Fruit fly (Drosophila melanogaster) Kc167 (cell line): Measurements from ENCODE around the gene CG1703.

Source experiments
- Myc ChIP-seq: fragments of >200 bp; optimal IDR thresholded peaks from 2 replicates; lab custom pipeline; 2017; ENCODE audit warnings: missing external identifiers
- Sin3A ChIP-seq: fragments of >200 bp; optimal IDR thresholded peaks from 2 replicates; lab custom pipeline; 2018; ENCODE audit warnings: missing external identifiers
- h ChIP-seq: fragments of >200 bp; optimal IDR thresholded peaks from 3 replicates; lab custom pipeline; 2018; ENCODE audit warnings: missing external identifiers
- insv ChIP-seq: fragments of >200 bp; optimal IDR thresholded peaks from 3 replicates; lab custom pipeline; 2018; ENCODE audit warnings: missing external identifiers
- psq ChIP-seq: fragments of >200 bp; optimal IDR thresholded peaks from 2 replicates; lab custom pipeline; 2017; ENCODE audit warnings: missing external identifiers
- ttk ChIP-seq: sonication (Bioruptor generic); optimal IDR thresholded peaks from 2 replicates; lab custom pipeline; 2017; ENCODE audit warnings: missing external identifiers

Gene CG1703

dm6 chrX:11604094-11604493 lies 7.6 kb upstream of the CG1703 start, which contains the start of gene CG2533:
Gene CG2533, minus strand, starts transcription at chrX:11604194.
- TF ChIP-seq Sin3A (lab: Kevin White, UChicago): no peak
- TF ChIP-seq insv (lab: Kevin White, UChicago): no peak
- TF ChIP-seq psq (lab: Kevin White, UChicago): no peak
- TF ChIP-seq h (lab: Kevin White, UChicago): no peak
- no peak for TF ChIP-seq ttk (lab: Kevin White, UChicago)
- no peak for TF ChIP-seq Myc

DNA sequence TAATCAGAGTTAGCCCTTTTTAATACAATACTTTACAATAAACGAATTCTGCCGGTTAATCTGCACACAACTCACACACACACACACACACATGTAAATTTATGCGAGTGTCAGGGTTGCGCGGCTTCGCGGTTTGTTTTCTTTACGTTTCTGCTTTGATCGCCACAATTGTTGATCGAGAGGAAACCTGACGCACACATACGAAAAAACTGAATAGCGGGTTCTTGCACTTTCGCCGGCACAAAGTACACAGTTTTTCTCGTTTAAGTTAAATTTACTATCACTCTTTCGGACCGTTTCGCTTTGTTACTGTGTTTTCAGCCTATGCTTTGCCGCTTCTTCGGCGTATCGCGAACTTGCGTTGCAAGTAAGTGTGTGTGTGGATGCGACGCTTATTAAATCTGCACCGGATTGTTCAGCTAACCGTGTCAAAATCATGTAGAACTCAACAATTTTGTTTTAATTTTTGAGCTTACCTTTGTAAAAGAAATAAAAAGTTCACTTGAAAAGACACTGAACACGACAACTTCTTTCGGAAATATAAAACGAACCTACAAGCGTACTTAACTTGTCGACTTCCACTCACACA lies 577 bp upstream of the CG1703 start:
- TF ChIP-seq ttk (lab: Kevin White, UChicago) (no peak), insv (lab: Kevin White, UChicago) (no peak), h (lab: Kevin White, UChicago) (no peak), psq (lab: Kevin White, UChicago) (no peak), Sin3A (lab: Kevin White, UChicago) (no peak)

DNA sequence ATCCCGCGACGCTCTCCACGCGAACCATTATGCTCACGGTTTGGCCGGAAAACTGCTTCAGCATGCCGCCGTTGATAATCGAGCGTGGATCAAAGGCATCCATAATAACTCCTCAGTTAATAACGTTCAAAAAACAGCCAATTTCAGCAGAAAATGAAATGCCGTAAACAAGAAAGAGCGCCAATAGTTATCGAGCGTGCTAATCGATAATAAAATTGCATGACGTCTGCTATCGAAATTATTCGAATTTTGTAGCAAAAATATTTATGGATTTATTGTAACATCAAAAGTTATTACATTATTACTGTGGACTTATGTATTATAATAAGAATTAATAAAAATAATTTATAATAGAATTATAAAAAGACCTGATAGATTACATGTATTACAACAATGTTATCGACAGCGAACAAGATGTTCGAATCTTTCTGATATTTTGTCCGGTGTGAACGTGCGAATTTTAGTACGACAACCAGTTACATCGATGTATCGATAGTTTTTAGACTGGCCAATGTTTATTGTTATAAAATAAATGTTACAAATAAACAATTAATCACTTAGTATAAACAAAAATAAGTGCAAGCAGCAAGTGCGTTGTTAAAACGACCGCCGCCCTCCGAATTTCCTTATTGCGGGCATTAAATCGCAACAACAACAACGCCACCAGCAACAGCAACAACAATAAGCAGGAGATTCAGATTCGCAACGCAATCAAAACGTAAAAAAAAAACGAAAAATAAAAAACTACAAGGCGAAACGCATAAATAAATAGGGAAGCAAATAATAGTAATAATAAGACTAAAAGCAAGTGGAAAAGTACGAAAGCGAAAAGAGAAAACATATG lies 4.1 kb downstream of the CG1703 start, which contains the start of the genes RPA3 and Met:
Gene RPA3, minus strand, starts transcription at position 189 of the 844 bp plus-strand sequence.
Gene Met, plus strand, starts transcription at position 473 of the 844 bp plus-strand sequence.
- TF ChIP-seq h (lab: Kevin White, UChicago) (no peak), ttk (lab: Kevin White, UChicago) (no peak), Sin3A (lab: Kevin White, UChicago) (no peak), Myc (no peak), insv (lab: Kevin White, UChicago) (no peak)

DNA sequence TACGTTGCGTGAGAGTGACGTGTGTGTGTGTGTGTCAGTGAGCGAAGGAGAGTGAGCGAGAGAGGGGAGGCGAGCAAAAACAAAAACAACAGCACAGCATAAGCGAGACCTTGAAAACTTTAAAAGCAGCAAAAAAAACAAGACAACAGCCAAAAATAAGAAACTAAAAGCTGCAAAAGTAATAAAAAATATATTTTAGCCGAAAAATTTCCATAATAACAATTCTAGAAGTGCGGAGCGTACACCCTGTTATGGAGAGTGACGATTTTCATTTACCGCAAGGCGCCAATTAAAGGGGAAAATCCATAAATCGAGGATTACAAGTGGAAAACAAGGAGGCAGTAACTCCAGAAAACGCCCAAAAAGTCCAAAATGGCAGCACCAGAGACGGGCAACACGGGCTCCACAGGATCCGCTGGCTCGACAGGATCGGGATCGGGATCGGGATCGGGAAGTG lies 4.8 kb downstream of the CG1703 start:
- no peak for TF ChIP-seq Myc
- no peak for TF ChIP-seq h (lab: Kevin White, UChicago)
- TF ChIP-seq insv (lab: Kevin White, UChicago): no peak
- TF ChIP-seq ttk (lab: Kevin White, UChicago): no peak
- TF ChIP-seq psq (lab: Kevin White, UChicago): no peak
- no peak for TF ChIP-seq Sin3A (lab: Kevin White, UChicago)

DNA sequence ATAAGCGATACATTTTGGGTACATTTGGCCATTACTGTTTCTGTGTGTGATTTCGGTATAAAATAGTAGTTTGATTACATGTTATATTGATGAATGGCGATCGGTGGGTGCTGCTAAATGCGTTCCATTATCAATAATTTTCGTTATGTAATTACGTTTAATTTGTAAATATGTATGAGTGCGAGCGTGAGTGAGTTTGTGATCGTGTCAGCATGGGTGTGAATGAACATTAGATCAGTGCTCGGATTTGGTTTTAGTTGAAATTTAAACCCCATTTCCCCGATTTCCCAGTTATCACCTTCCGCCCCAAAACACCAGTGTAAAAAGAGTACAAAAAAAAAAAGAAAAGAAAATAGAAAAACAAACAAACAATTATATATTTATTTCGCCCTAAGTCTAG lies 7.9 kb downstream of the CG1703 start:
- TF ChIP-seq ttk (lab: Kevin White, UChicago) (no peak), Myc (no peak), insv (lab: Kevin White, UChicago) (no peak), Sin3A (lab: Kevin White, UChicago) (no peak), h (lab: Kevin White, UChicago) (no peak), psq (lab: Kevin White, UChicago) (no peak)

DNA sequence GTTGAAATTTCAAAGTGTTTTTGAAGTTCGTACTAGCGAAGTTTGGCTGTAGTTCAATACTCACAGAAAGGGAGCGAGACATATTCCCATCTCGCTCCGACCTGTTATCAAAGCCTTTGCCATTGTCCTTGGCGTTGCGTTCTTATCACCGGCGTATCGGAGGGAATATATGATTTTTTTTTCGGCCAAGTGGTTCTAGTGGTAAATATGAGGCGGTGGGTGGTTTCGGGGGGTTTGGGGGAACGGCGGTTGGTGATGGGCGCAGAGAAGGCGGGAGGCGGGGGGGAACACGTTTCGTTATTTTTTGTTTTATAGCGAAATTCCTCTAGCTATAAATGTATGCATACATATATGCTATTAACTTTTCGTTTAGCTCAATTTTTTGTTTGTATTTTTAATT lies 8.8 kb downstream of the CG1703 start:
- TF ChIP-seq h (lab: Kevin White, UChicago) (no peak), insv (lab: Kevin White, UChicago) (no peak), ttk (lab: Kevin White, UChicago) (no peak), Myc (no peak), Sin3A (lab: Kevin White, UChicago) (no peak), psq (lab: Kevin White, UChicago) (no peak)

DNA sequence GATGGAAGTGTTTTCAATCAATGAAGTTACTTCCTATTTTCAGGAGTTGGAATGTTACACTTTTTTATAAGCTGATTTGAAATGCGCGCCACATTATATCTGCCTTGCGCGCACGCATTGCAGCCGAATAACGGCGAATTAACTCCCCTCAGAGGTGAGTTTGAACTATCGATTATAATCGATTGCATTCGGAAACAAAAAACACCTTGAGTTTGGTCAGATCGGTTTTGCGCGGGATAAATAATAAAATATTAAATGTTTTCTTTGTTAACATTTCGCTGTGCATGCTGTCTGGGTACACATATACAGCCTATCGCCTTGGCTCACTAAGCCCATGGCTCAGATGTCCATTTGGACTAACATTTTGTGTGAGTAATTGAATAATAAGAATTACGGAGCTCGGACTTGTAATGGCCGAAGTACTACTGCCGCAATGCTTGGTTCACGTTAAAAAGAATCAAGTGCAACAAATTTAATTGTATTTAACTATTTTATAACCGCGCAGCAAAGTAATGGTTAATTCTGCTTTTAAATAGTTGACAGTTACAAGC lies 9.7 kb downstream of the CG1703 start:
- no peak for TF ChIP-seq Sin3A (lab: Kevin White, UChicago)
- TF ChIP-seq insv (lab: Kevin White, UChicago): no peak
- TF ChIP-seq Myc: no peak
- TF ChIP-seq h (lab: Kevin White, UChicago): no peak
- TF ChIP-seq ttk (lab: Kevin White, UChicago): no peak
- TF ChIP-seq psq (lab: Kevin White, UChicago): no peak

DNA sequence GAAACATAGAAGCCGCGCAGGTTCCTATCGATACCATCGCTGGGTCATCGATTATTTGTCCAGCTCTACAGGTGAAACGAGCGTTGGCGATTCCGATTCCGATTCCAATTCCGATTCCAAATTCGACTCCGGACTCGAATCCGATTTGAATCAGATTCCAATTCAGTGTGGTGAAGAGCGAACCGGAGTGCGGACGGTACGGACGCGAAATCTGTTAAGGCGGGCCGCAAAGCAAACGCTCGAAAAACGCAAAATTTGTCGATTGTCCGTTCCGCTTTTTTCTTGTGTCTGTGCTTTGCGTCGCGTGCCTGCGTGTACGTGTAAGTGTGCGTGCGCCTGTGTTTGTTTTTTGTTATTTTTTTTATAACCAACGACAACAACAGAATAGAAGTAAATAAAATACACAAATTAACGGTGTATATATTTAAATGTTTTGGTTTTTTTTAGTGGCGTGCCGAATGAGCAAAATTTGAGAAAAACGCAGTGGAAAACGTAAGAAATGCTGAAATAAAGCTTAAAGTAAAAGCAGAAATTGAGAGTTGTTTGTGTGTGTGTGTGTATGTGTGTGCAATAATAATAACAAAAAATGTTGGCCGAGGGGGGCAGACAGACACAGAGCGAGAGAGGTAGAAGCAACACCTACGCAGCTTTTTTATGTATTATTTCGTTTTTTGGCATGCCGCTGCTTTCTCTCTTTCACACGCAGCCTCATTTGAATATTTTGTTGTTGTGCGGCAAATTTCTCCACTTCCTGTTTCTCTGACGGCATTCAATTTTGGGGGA lies 10.3 kb downstream of the CG1703 start, which contains the start of gene Ptp10D:
Gene Ptp10D, plus strand, starts transcription at position 150 of the 783 bp plus-strand sequence.
- TF ChIP-seq psq (lab: Kevin White, UChicago) (no peak), Myc (no peak), insv (lab: Kevin White, UChicago) (no peak), h (lab: Kevin White, UChicago) (no peak), Sin3A (lab: Kevin White, UChicago) (no peak), ttk (lab: Kevin White, UChicago) (no peak)

DNA sequence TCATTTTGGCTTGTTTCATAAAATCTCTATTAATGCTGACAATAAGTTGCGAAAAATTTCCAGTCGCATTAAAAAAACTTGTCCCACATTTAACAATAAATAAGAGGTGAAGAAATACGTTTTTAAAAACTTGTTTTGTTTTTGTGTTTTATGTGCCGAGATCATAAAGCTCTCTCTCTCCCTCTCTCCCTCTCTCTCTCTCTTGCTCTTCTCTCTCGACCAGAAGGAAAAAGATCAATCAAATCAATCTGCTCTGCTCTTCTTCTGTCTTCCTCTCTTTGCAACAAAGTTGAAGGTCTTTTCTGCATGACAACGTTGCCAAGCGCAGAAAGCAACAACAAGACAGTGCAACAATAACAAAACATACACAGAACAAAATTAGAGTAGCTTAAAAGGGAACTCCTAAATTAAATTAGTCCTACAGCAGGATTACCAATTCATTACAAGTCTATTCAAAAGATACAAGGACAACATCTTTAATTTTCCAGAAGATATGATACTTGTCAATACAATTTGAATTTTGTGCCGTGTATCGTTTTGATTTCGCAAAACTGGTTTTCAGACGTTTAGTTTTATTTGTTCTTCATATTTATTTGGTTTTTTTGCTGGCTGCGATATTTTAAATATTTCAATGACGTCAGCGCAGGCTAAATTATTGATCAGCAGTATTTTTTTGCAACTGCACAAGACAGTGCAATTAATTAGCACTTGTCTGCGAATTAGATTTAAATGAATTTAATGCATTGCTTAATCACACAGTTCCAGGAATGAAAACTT lies 11.1 kb downstream of the CG1703 start:
- TF ChIP-seq Myc (no peak), Sin3A (lab: Kevin White, UChicago) (no peak), ttk (lab: Kevin White, UChicago) (no peak), psq (lab: Kevin White, UChicago) (no peak), insv (lab: Kevin White, UChicago) (no peak), h (lab: Kevin White, UChicago) (no peak)

- TF ChIP-seq insv (lab: Kevin White, UChicago) (no peak), psq (lab: Kevin White, UChicago) (no peak), h (lab: Kevin White, UChicago) (no peak), Myc (no peak), ttk (lab: Kevin White, UChicago) (no peak), Sin3A (lab: Kevin White, UChicago) (no peak)
Observed at dm6 chrX:11628986-11629571, 17.4 kb downstream of the CG1703 start.
